Worm (Caenorhabditis elegans): ENCODE data around the gene pqn-82.
A peak's percentile ranks its signal among the peaks of the same experiment; 100 is the strongest.

pqn-82 gene

ce11 chrIII:1853944-1854343, 5.1 kb downstream of the pqn-82 start (continued):
- TF ChIP-seq lin-35 (GFP tag; optimal IDR thresholded peaks at IDR 0.05), result peak in 1 of 2 experiments; percentile 60
- TF ChIP-seq ceh-8 (GFP tag; optimal IDR thresholded peaks at IDR 0.05), result no peak
- TF ChIP-seq snu-23 (GFP tag; optimal IDR thresholded peaks at IDR 0.05), result peak; percentile 45
- no peak for TF ChIP-seq rnt-1 (tag; optimal IDR thresholded peaks at IDR 0.05)
- TF ChIP-seq nhr-90 (tag; optimal IDR thresholded peaks at IDR 0.05; ENCODE audit: poor library complexity), result no peak
- TF ChIP-seq nhr-237 (tag; optimal IDR thresholded peaks at IDR 0.05), result no peak
- TF ChIP-seq fkh-4 (tag; optimal IDR thresholded peaks at IDR 0.05; ENCODE audit: borderline replicate concordance), result no peak
- no peak for TF ChIP-seq mef-2 (tag; optimal IDR thresholded peaks at IDR 0.05)
- no peak for TF ChIP-seq egl-27 (tag; optimal IDR thresholded peaks at IDR 0.05)
- peak; percentile 3 to 47 (median 32) for TF ChIP-seq dpl-1 (GFP tag; optimal IDR thresholded peaks at IDR 0.05)
- TF ChIP-seq nhr-71 (tag; optimal IDR thresholded peaks at IDR 0.05), result no peak
- TF ChIP-seq lin-14 (GFP tag; optimal IDR thresholded peaks at IDR 0.05), result no peak
- TF ChIP-seq sup-37 (GFP tag; optimal IDR thresholded peaks at IDR 0.05), result no peak
- TF ChIP-seq nhr-12 (tag; optimal IDR thresholded peaks at IDR 0.05), result no peak
- no peak for TF ChIP-seq lir-3 (tag; optimal IDR thresholded peaks at IDR 0.05; ENCODE audit: poor library complexity)
- TF ChIP-seq F16B12.6 (tag; optimal IDR thresholded peaks at IDR 0.05), result no peak
- TF ChIP-seq nhr-47 (tag; optimal IDR thresholded peaks at IDR 0.05), result no peak
- TF ChIP-seq fkh-8 (tag; optimal IDR thresholded peaks at IDR 0.05), result no peak
- TF ChIP-seq vab-15 (tag; optimal IDR thresholded peaks at IDR 0.05), result no peak
- peak; percentile 40 for TF ChIP-seq skn-1 (tag; optimal IDR thresholded peaks at IDR 0.05)
- TF ChIP-seq dsc-1 (tag; optimal IDR thresholded peaks at IDR 0.05), result no peak
- no peak for TF ChIP-seq nhr-19 (GFP tag; conservative IDR thresholded peaks at IDR 0.05)
- peak; percentile 20 for TF ChIP-seq mep-1 (tag; optimal IDR thresholded peaks at IDR 0.05)
- no peak for TF ChIP-seq hlh-17 (GFP tag; optimal IDR thresholded peaks at IDR 0.05; ENCODE audit: borderline replicate concordance)
- no peak for TF ChIP-seq C04F5.9 (tag; optimal IDR thresholded peaks at IDR 0.05)
- TF ChIP-seq xbp-1 (tag; optimal IDR thresholded peaks at IDR 0.05), result no peak
- TF ChIP-seq hpl-2 (GFP tag; optimal IDR thresholded peaks at IDR 0.05), result no peak
- TF ChIP-seq unc-30 (tag; optimal IDR thresholded peaks at IDR 0.05), result no peak
- no peak for TF ChIP-seq mab-9 (GFP tag; IDR thresholded peaks at IDR 0.05)
- no peak for TF ChIP-seq aha-1 (tag; optimal IDR thresholded peaks at IDR 0.05)
- TF ChIP-seq jun-1 (tag; optimal IDR thresholded peaks at IDR 0.05), result no peak
- no peak for TF ChIP-seq nhr-77 (tag; optimal IDR thresholded peaks at IDR 0.05)
- no peak for TF ChIP-seq ces-1 (GFP tag; optimal IDR thresholded peaks at IDR 0.05)
- TF ChIP-seq fos-1 (tag; optimal IDR thresholded peaks at IDR 0.05), result no peak
- TF ChIP-seq ceh-88 (GFP tag; IDR thresholded peaks at IDR 0.05), result no peak
- no peak for TF ChIP-seq unc-62 (GFP tag; optimal IDR thresholded peaks at IDR 0.05)
- TF ChIP-seq efl-1 (optimal IDR thresholded peaks at IDR 0.05), result peak in 1 of 2 experiments; percentile 38
- peak; percentile 11 to 91 for TF ChIP-seq efl-1 (GFP tag; optimal IDR thresholded peaks at IDR 0.05 in 1 of 2)
- TF ChIP-seq grh-1 (GFP tag; IDR thresholded peaks at IDR 0.05), result no peak; the same call in 1 of the 2 replicates
- TF ChIP-seq efl-3 (GFP tag; optimal IDR thresholded peaks at IDR 0.05), result no peak
- TF ChIP-seq lin-13 (GFP tag; optimal IDR thresholded peaks at IDR 0.05), result peak; percentile 40
- no peak for TF ChIP-seq ceh-82 (tag; optimal IDR thresholded peaks at IDR 0.05)
- no peak for TF ChIP-seq hlh-4 (tag; optimal IDR thresholded peaks at IDR 0.05)
- TF ChIP-seq nhr-76 (tag; optimal IDR thresholded peaks at IDR 0.05), result no peak
- TF ChIP-seq egl-13 (tag; optimal IDR thresholded peaks at IDR 0.05), result no peak
- TF ChIP-seq zip-4 (GFP tag; optimal IDR thresholded peaks at IDR 0.05), result no peak
- TF ChIP-seq unc-86 (tag; optimal IDR thresholded peaks at IDR 0.05), result no peak
- TF ChIP-seq ceh-90 (tag; optimal IDR thresholded peaks at IDR 0.05), result no peak
- no peak for TF ChIP-seq tbx-2 (tag; optimal IDR thresholded peaks at IDR 0.05)
- peak; percentile 66 for TF ChIP-seq nhr-85 (tag)
- peak in 1 of 2 experiments; percentile 12 for TF ChIP-seq mdl-1 (tag; optimal IDR thresholded peaks at IDR 0.05)
- no peak for TF ChIP-seq sptf-1 (tag; optimal IDR thresholded peaks at IDR 0.05)
- TF ChIP-seq isw-1 (GFP tag; IDR thresholded peaks at IDR 0.05), result no peak
- no peak for TF ChIP-seq swsn-7 (tag; optimal IDR thresholded peaks at IDR 0.05)
